Worm (Caenorhabditis elegans) whole organism, L4 larva: ENCODE data around the gene Y50E8A.11.
A peak's percentile ranks its signal among the peaks of the same experiment; 100 is the strongest.

ENCODE experiments used
- F10B5.3 ChIP-seq: sonication (generic microtip); optimal IDR thresholded peaks from 2 replicates; lab custom pipeline; 2016; ENCODE audit warnings: mild to moderate bottlenecking, missing genetic modification characterization, missing compliant biosample characterization
- F37D6.2 ChIP-seq: sonication (generic microtip); optimal IDR thresholded peaks from 2 replicates; lab custom pipeline; 2016; ENCODE audit warnings: mild to moderate bottlenecking, missing genetic modification characterization, missing compliant biosample characterization
- Y48G9A.11 ChIP-seq: fragments of 200-800 bp; sonication (Bioruptor generic); IDR thresholded peaks from 2 replicates; pipeline ENCODE4 v1.3.6; 2022; ENCODE audit warnings: missing genetic modification reagents, missing genetic modification characterization, missing compliant biosample characterization
- Y5F2A.4 ChIP-seq: fragments of 200-800 bp; sonication (Bioruptor generic); optimal IDR thresholded peaks from 2 replicates; lab custom pipeline; 2018; ENCODE audit warnings: mild to moderate bottlenecking, missing genetic modification characterization, missing compliant biosample characterization
- ZK337.2 ChIP-seq: fragments of 200-800 bp; sonication (Bioruptor generic); IDR thresholded peaks from 2 replicates; pipeline ENCODE4 v1.3.6; 2022; ENCODE audit warnings: missing genetic modification reagents, missing genetic modification characterization, missing compliant biosample characterization
- aha-1 ChIP-seq: fragments of 150-350 bp; peaks from one replicate; lab custom pipeline; 2014; ENCODE audit warnings: missing biosample characterization, missing genetic modification characterization
- arid-1 ChIP-seq: fragments of 200-800 bp; sonication (Bioruptor generic); conservative IDR thresholded peaks from 2 replicates; pipeline ENCODE4 v1.3.6; 2022; ENCODE audit warnings: missing genetic modification reagents, missing genetic modification characterization, missing compliant biosample characterization
- attf-4 ChIP-seq: sonication (generic microtip); optimal IDR thresholded peaks from 3 replicates; lab custom pipeline; 2017; ENCODE audit warnings: missing biosample characterization, missing genetic modification characterization
- cey-2 ChIP-seq: sonication (generic microtip); optimal IDR thresholded peaks from 3 replicates; lab custom pipeline; 2017; ENCODE audit warnings: missing genetic modification characterization, mild to moderate bottlenecking, missing compliant biosample characterization, antibody characterized with exemption, borderline replicate concordance; ENCODE audit not compliant: insufficient read depth
- ctbp-1 ChIP-seq: fragments of 200-800 bp; sonication (Bioruptor generic); IDR thresholded peaks from 2 replicates; pipeline ENCODE4 v1.3.6; 2022; ENCODE audit warnings: missing genetic modification reagents, missing genetic modification characterization, missing compliant biosample characterization
- daf-16 ChIP-seq, 3 experiments: sonication (generic microtip); optimal IDR thresholded peaks; 2 replicates each; lab custom pipeline; 2016 to 2017; ENCODE audit warnings: missing genetic modification characterization in 3 of 3, missing genetic modification reagents in 3 of 3, mild to moderate bottlenecking in 2 of 3, missing compliant biosample characterization in 2 of 3, missing biosample characterization in 1 of 3, moderate library complexity in 1 of 3
- dmd-6 ChIP-seq: fragments of 200-800 bp; sonication (Bioruptor generic); IDR thresholded peaks from 2 replicates; pipeline ENCODE4 v1.3.6; 2022; ENCODE audit warnings: missing genetic modification reagents, missing genetic modification characterization, missing compliant biosample characterization
- dmd-9 ChIP-seq: fragments of 200-800 bp; sonication (Bioruptor generic); IDR thresholded peaks from 2 replicates; pipeline ENCODE4 v1.3.6; 2022; ENCODE audit warnings: missing genetic modification reagents, missing genetic modification characterization, missing compliant biosample characterization
- duxl-1 ChIP-seq: sonication (generic microtip); optimal IDR thresholded peaks from 2 replicates; lab custom pipeline; 2016; ENCODE audit warnings: mild to moderate bottlenecking, missing genetic modification characterization, moderate library complexity, missing compliant biosample characterization; ENCODE audit not compliant: poor library complexity
- dve-1 ChIP-seq: sonication (generic microtip); optimal IDR thresholded peaks from 2 replicates; lab custom pipeline; 2017; ENCODE audit warnings: antibody characterized with exemption, mild to moderate bottlenecking, missing genetic modification characterization, missing compliant biosample characterization; ENCODE audit not compliant: insufficient read depth
- hlh-30 ChIP-seq: sonication (generic microtip); optimal IDR thresholded peaks from 2 replicates; lab custom pipeline; 2017; ENCODE audit warnings: antibody characterized with exemption, mild to moderate bottlenecking, missing genetic modification characterization, missing compliant biosample characterization; ENCODE audit not compliant: insufficient read depth
- hmg-1.1 ChIP-seq: fragments of 200-800 bp; sonication (Bioruptor generic); IDR thresholded peaks from 2 replicates; pipeline ENCODE4 v1.3.6; 2022; ENCODE audit warnings: missing genetic modification reagents, missing genetic modification characterization, missing compliant biosample characterization
- lin-1 ChIP-seq: fragments of 200-800 bp; sonication (Bioruptor generic); IDR thresholded peaks from 2 replicates; pipeline ENCODE4 v1.3.6; 2022; ENCODE audit warnings: missing genetic modification reagents, missing genetic modification characterization, missing compliant biosample characterization
- lin-29 ChIP-seq: fragments of 200-800 bp; sonication (Bioruptor generic); IDR thresholded peaks from 2 replicates; pipeline ENCODE4 v1.3.6; 2022; ENCODE audit warnings: missing genetic modification reagents, missing genetic modification characterization, missing compliant biosample characterization
- lin-39 ChIP-seq: fragments of 150-350 bp; optimal IDR thresholded peaks from 2 replicates; lab custom pipeline; 2014; ENCODE audit warnings: missing biosample characterization, missing genetic modification reagents, missing genetic modification characterization
- lir-3 ChIP-seq: sonication (generic microtip); optimal IDR thresholded peaks from 2 replicates; lab custom pipeline; 2016; ENCODE audit warnings: mild to moderate bottlenecking, missing genetic modification characterization, missing compliant biosample characterization
- mep-1 ChIP-seq: fragments of 150-350 bp; sonication (generic microtip); optimal IDR thresholded peaks from 3 replicates; lab custom pipeline; 2014; ENCODE audit warnings: missing biosample characterization, missing genetic modification characterization
- mxl-2 ChIP-seq: fragments of 200-800 bp; sonication (Bioruptor generic); conservative IDR thresholded peaks from 2 replicates; pipeline ENCODE4 v1.3.6; 2022; ENCODE audit warnings: missing genetic modification reagents, missing genetic modification characterization, missing compliant biosample characterization
- nhr-11 ChIP-seq: fragments of 150-350 bp; optimal IDR thresholded peaks from 2 replicates; lab custom pipeline; 2014; ENCODE audit warnings: missing biosample characterization, missing genetic modification characterization
- nhr-237 ChIP-seq: sonication (generic microtip); optimal IDR thresholded peaks from 2 replicates; lab custom pipeline; 2017; ENCODE audit warnings: missing biosample characterization, missing genetic modification characterization
- nhr-25 ChIP-seq: sonication (generic microtip); optimal IDR thresholded peaks from 2 replicates; lab custom pipeline; 2017; ENCODE audit warnings: missing genetic modification characterization, mild to moderate bottlenecking, missing compliant biosample characterization, antibody characterized with exemption, moderate library complexity, borderline replicate concordance; ENCODE audit not compliant: insufficient read depth
- nhr-28 ChIP-seq: fragments of 150-350 bp; optimal IDR thresholded peaks from 2 replicates; lab custom pipeline; 2014; ENCODE audit warnings: missing biosample characterization, missing genetic modification characterization
- nhr-42 ChIP-seq: fragments of 200-800 bp; sonication (Bioruptor generic); IDR thresholded peaks from 2 replicates; pipeline ENCODE4 v1.3.6; 2022; ENCODE audit warnings: missing genetic modification characterization, missing compliant biosample characterization
- nhr-48 ChIP-seq: sonication (generic microtip); optimal IDR thresholded peaks from 2 replicates; lab custom pipeline; 2016; ENCODE audit warnings: mild to moderate bottlenecking, missing genetic modification characterization, missing compliant biosample characterization
- nhr-77 ChIP-seq: fragments of 150-350 bp; optimal IDR thresholded peaks from 2 replicates; lab custom pipeline; 2014; ENCODE audit warnings: missing biosample characterization, missing genetic modification characterization
- unc-62 ChIP-seq, 3 experiments: fragments of 150-350 bp in 1 of 3; sonication (generic microtip); optimal IDR thresholded peaks in 2 of 3; peaks in 1 of 3; 1 replicate in 1 of 3; 2 replicates in 2 of 3; lab custom pipeline; 2014 to 2017; ENCODE audit warnings: missing biosample characterization in 3 of 3, missing genetic modification characterization in 3 of 3, missing genetic modification reagents in 3 of 3, missing genotype in 1 of 3
- zag-1 ChIP-seq: fragments of 150-350 bp; optimal IDR thresholded peaks from 2 replicates; lab custom pipeline; 2014; ENCODE audit warnings: missing biosample characterization, missing genetic modification characterization
- zfp-2 ChIP-seq: sonication (generic microtip); optimal IDR thresholded peaks from 2 replicates; lab custom pipeline; 2016; ENCODE audit warnings: mild to moderate bottlenecking, missing genetic modification characterization, missing compliant biosample characterization
- ztf-7 ChIP-seq: fragments of 150-350 bp; optimal IDR thresholded peaks from 2 replicates; lab custom pipeline; 2014; ENCODE audit warnings: missing biosample characterization, missing genetic modification characterization

The Y50E8A.11 gene

DNA sequence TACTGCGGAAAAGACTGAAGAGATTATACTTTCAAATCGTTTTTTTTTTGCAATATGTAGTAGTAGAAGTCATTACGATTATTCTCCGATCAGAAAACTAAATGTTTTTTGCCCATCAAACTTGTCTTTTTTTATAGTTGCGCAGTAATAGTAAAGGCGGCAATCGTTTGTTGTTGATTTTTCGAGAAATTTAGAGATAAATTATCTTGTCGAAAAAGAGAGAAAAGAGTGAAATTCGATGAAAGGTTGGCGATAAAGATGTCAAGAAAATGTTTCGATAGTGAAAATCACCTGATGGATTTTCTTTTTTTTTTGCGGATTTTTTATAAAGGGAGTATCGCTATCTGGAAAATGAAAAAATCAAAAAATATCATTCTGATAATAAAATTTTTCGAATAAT, 7.2 kb downstream of the Y50E8A.11 start:
- TF ChIP-seq nhr-28 (tag; lab: Kevin White, UChicago) (peak; percentile 4), lin-1 (GFP tag; lab: Robert Waterston, UW) (no peak)

- TF ChIP-seq F37D6.2 (tag; lab: Kevin White, UChicago) (no peak), unc-62 (GFP tag; optimal IDR thresholded peaks at IDR 0.05 in 1 of 2; lab: Kevin White, UChicago) (peak in 1 of 2 experiments; percentile 83), unc-62 (tag; optimal IDR thresholded peaks at IDR 0.05; lab: Kevin White, UChicago) (no peak)
Measured at ce11 chrV:14790792-14791191, 9.6 kb downstream of the Y50E8A.11 start.

DNA sequence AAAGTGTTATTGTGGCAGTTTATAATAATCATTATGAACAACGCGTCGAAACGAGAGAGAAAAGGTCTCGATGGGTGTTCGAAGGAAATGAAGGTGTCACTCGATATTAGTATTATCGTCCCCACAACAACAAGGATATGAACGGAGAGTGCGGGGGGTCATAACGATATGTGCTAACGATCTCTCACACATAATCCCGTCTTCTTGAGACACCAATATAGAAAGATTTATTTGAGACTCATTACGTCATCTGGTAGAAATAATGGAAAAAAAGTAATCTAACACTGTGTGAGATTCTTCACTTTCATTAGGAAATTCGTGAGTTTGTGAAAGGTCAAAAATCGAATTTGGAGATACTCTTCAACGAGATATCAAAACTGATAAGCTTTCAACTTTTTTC, 10.5 kb downstream of the Y50E8A.11 start:
- TF ChIP-seq arid-1 (GFP tag; lab: Robert Waterston, UW) (no peak), unc-62 (GFP tag; optimal IDR thresholded peaks at IDR 0.05 in 1 of 2; lab: Kevin White, UChicago) (peak in 1 of 2 experiments; percentile 76), unc-62 (tag; optimal IDR thresholded peaks at IDR 0.05; lab: Kevin White, UChicago) (no peak)
- TF ChIP-seq, all 104 proteins: peak for 1

ce11 chrV:14792346-14792745, 11.1 kb downstream of the Y50E8A.11 start:
- TF ChIP-seq mxl-2 (GFP tag; lab: Robert Waterston, UW), result no peak
- no peak for TF ChIP-seq lin-39 (tag; lab: Kevin White, UChicago)
- peak in 1 of 2 experiments; percentile 83 for TF ChIP-seq unc-62 (GFP tag; optimal IDR thresholded peaks at IDR 0.05 in 1 of 2; lab: Kevin White, UChicago)
- no peak for TF ChIP-seq unc-62 (tag; optimal IDR thresholded peaks at IDR 0.05; lab: Kevin White, UChicago)

DNA sequence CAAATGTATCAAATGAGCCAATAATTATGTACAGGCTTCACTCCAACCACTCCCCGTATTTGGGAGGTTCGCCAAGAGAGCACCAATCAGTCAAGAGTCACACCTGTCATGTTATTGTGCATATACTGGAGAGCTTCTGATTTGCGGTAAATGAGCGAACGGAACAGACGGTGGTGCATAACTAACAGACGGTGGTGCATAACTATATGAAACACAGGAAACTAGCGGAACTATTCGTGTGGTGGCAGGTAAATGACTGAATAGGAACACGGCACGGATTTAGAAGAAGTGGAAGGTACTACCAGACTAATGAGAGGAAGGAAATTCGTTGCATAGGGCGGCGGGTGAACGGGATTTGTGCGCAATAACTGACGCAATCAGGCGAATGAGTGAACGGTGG, 11.8 kb downstream of the Y50E8A.11 start:
- TF ChIP-seq hlh-30 (tag; lab: Kevin White, UChicago), result no peak
- TF ChIP-seq nhr-42 (GFP tag; lab: Robert Waterston, UW), result no peak
- no peak for TF ChIP-seq attf-4 (tag; lab: Kevin White, UChicago)
- TF ChIP-seq daf-16 (GFP tag; optimal IDR thresholded peaks at IDR 0.05; lab: Kevin White, UChicago), result no peak
- TF ChIP-seq daf-16 (tag; optimal IDR thresholded peaks at IDR 0.05; lab: Kevin White, UChicago), result no peak
- no peak for TF ChIP-seq lir-3

DNA sequence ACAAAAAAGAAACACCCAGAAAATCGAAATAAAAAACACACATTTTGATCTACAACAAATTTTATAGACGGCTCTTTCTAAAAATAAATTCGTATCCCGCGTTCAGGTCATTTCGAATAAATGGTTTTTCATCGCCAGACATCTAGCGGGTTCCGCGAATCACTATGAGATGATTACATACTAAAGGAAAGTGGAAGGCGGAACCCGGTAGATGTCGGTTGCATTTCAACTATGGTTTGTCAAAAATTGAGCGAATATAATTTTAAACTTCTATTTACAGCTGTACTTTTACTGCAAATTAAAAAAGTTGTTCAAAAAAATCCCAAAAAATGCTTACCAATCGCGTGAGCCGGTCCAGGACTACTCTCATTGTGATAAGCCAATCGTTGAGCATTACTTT, 16.7 kb downstream of the Y50E8A.11 start:
- TF ChIP-seq nhr-237 (tag; lab: Kevin White, UChicago) (no peak), duxl-1 (no peak), ztf-7 (no peak), cey-2 (tag; lab: Kevin White, UChicago) (no peak), dmd-6 (GFP tag; lab: Robert Waterston, UW) (no peak), nhr-48 (tag; lab: Kevin White, UChicago) (no peak), zfp-2 (no peak)

- TF ChIP-seq lin-29 (GFP tag; lab: Robert Waterston, UW) (no peak), nhr-28 (tag; lab: Kevin White, UChicago) (peak; percentile 41), nhr-11 (tag; lab: Kevin White, UChicago) (peak; percentile 35), daf-16 (GFP tag; optimal IDR thresholded peaks at IDR 0.05; lab: Kevin White, UChicago) (peak in 1 of 2 experiments; percentile 8), daf-16 (tag; optimal IDR thresholded peaks at IDR 0.05; lab: Kevin White, UChicago) (no peak)
Measured at ce11 chrV:14800402-14800801, 19.2 kb downstream of the Y50E8A.11 start.

DNA sequence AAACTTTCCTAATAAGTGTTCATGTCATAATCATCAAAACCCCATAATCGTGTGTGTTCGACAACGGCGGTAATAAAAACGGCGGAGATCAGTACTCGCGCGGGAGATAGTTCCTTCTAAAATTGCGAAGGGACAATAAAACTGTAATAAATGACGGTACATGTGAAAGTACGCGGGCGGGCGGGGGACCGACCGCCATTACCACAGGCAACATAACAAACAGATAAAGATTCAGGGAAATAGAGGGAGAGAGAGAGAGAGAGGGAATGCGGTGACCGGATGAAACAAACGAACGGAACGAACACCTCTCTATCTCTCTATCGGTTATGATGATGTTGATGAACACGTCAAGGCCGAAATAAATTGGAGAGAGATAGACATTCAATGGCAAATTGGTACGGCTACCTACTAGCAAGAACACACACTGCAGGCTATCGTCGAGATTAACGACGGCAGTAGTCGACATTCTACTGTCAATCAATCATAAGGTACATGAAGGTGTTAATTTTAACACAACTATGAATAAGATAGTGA, 25.0 kb downstream of the Y50E8A.11 start:
- no peak for TF ChIP-seq Y5F2A.4 (GFP tag; lab: Kevin White, UChicago)
- peak; percentile 46 for TF ChIP-seq nhr-25 (tag; lab: Kevin White, UChicago)
- no peak for TF ChIP-seq ctbp-1 (GFP tag; lab: Robert Waterston, UW)
- no peak for TF ChIP-seq Y48G9A.11 (GFP tag; lab: Robert Waterston, UW)
- TF ChIP-seq dmd-9 (GFP tag; lab: Robert Waterston, UW), result no peak
- TF ChIP-seq mep-1 (tag; lab: Kevin White, UChicago), result no peak
- no peak for TF ChIP-seq dve-1 (tag; lab: Kevin White, UChicago)
- peak; percentile 60 for TF ChIP-seq aha-1 (tag; lab: Kevin White, UChicago)
- no peak for TF ChIP-seq nhr-42 (GFP tag; lab: Robert Waterston, UW)
- TF ChIP-seq hmg-1.1 (GFP tag; lab: Robert Waterston, UW), result no peak
- TF ChIP-seq lin-39 (tag; lab: Kevin White, UChicago), result no peak
- TF ChIP-seq ZK337.2 (GFP tag; lab: Robert Waterston, UW), result no peak
- no peak for TF ChIP-seq F10B5.3 (tag; lab: Kevin White, UChicago)
- TF ChIP-seq nhr-77 (tag; lab: Kevin White, UChicago), result no peak
- no peak for TF ChIP-seq dmd-6 (GFP tag; lab: Robert Waterston, UW)
- no peak for TF ChIP-seq zag-1
- TF ChIP-seq unc-62 (GFP tag; optimal IDR thresholded peaks at IDR 0.05 in 1 of 2; lab: Kevin White, UChicago), result peak in 1 of 2 experiments; percentile 98
- TF ChIP-seq unc-62 (tag; optimal IDR thresholded peaks at IDR 0.05; lab: Kevin White, UChicago), result no peak
